Fruit fly (Drosophila melanogaster) whole organism, embryonic: ENCODE measurements around the gene CG11089.

Experiments used
- B-H1 ChIP-seq: fragments of 200-800 bp; sonication (Bioruptor generic); IDR thresholded peaks from 3 replicates; pipeline ENCODE4 v1.3.6; 2022; ENCODE audit warnings: missing biosample characterization, missing genetic modification characterization
- B-H2 ChIP-seq: fragments of 200-800 bp; sonication (Bioruptor generic); optimal IDR thresholded peaks from 2 replicates; lab custom pipeline; 2018; ENCODE audit warnings: missing biosample characterization, mild to moderate bottlenecking, missing genetic modification characterization
- CG1024 ChIP-seq: fragments of 200-800 bp; sonication (Bioruptor generic); IDR thresholded peaks from 2 replicates; pipeline ENCODE4 v1.3.6; 2022; ENCODE audit warnings: missing biosample characterization, missing genetic modification characterization
- CG10565 ChIP-seq: fragments of 200-800 bp; sonication (Bioruptor generic); optimal IDR thresholded peaks from 3 replicates; lab custom pipeline; 2016; ENCODE audit warnings: missing biosample characterization, mild to moderate bottlenecking, missing genetic modification characterization
- CG11085 ChIP-seq: fragments of 200-800 bp; sonication (Bioruptor generic); IDR thresholded peaks from 2 replicates; pipeline ENCODE4 v1.3.6; 2022; ENCODE audit warnings: missing biosample characterization, missing genetic modification characterization
- CG11398 ChIP-seq: fragments of 200-800 bp; sonication (Bioruptor generic); optimal IDR thresholded peaks from 2 replicates; lab custom pipeline; 2016; ENCODE audit warnings: missing biosample characterization, missing genetic modification characterization
- CG11504 ChIP-seq: fragments of 200-800 bp; sonication (Bioruptor generic); optimal IDR thresholded peaks from 3 replicates; lab custom pipeline; 2019; ENCODE audit warnings: missing biosample characterization, mild to moderate bottlenecking, missing genetic modification characterization, moderate library complexity
- CG11696 ChIP-seq: fragments of 200-800 bp; sonication (Bioruptor generic); IDR thresholded peaks from 2 replicates; pipeline ENCODE4 v1.3.6; 2022; ENCODE audit warnings: missing biosample characterization, missing genetic modification characterization
- CG12744 ChIP-seq: fragments of 200-800 bp; sonication (Bioruptor generic); optimal IDR thresholded peaks from 2 replicates; lab custom pipeline; 2016; ENCODE audit warnings: missing biosample characterization, missing genetic modification characterization
- CG12942 ChIP-seq: fragments of 200-800 bp; sonication (Bioruptor generic); optimal IDR thresholded peaks from 3 replicates; lab custom pipeline; 2016; ENCODE audit warnings: missing biosample characterization, missing genetic modification characterization
- CG15514 ChIP-seq: fragments of 200-800 bp; sonication (Bioruptor generic); optimal IDR thresholded peaks from 3 replicates; lab custom pipeline; 2017; ENCODE audit warnings: missing biosample characterization, missing genetic modification characterization, mild to moderate bottlenecking, moderate library complexity, missing genetic modification reagents
- CG16779 ChIP-seq: fragments of 200-800 bp; sonication (Bioruptor generic); IDR thresholded peaks from 2 replicates; pipeline ENCODE4 v1.3.6; 2022; ENCODE audit warnings: missing biosample characterization, missing genetic modification characterization
- CG17612 ChIP-seq: fragments of 200-800 bp; sonication (Bioruptor generic); IDR thresholded peaks from 2 replicates; pipeline ENCODE4 v1.3.6; 2022; ENCODE audit warnings: missing biosample characterization, missing genetic modification characterization
- CG18476 ChIP-seq: fragments of 200-800 bp; sonication (Bioruptor generic); optimal IDR thresholded peaks from 2 replicates; lab custom pipeline; 2016; ENCODE audit warnings: missing biosample characterization, mild to moderate bottlenecking, missing genetic modification characterization
- CG2129 ChIP-seq: fragments of 200-800 bp; sonication (Bioruptor generic); IDR thresholded peaks from 2 replicates; pipeline ENCODE4 v1.3.6; 2022; ENCODE audit warnings: missing biosample characterization, missing genetic modification characterization; ENCODE audit not compliant: partially characterized antibody
- CG3281 ChIP-seq: fragments of 200-800 bp; sonication (Bioruptor generic); optimal IDR thresholded peaks from 3 replicates; lab custom pipeline; 2017; ENCODE audit warnings: missing biosample characterization, mild to moderate bottlenecking, missing genetic modification characterization
- CG4404 ChIP-seq: fragments of 200-800 bp; sonication (Bioruptor generic); IDR thresholded peaks from 2 replicates; pipeline ENCODE4 v1.3.6; 2022; ENCODE audit warnings: missing biosample characterization, missing genetic modification characterization
- CG6175 ChIP-seq: fragments of 200-800 bp; sonication (Bioruptor generic); IDR thresholded peaks from 3 replicates; pipeline ENCODE4 v1.3.6; 2022; ENCODE audit warnings: missing biosample characterization, missing genetic modification characterization
- CG8924 ChIP-seq: fragments of 200-800 bp; optimal IDR thresholded peaks from 3 replicates; lab custom pipeline; 2019; ENCODE audit warnings: missing biosample characterization, mild to moderate bottlenecking, missing genetic modification characterization, moderate library complexity
- CG9727 ChIP-seq: fragments of 200-800 bp; sonication (Bioruptor generic); optimal IDR thresholded peaks from 3 replicates; lab custom pipeline; 2017; ENCODE audit warnings: missing biosample characterization, mild to moderate bottlenecking, missing genetic modification characterization
- CG9932 ChIP-seq: fragments of 200-800 bp; sonication (Bioruptor generic); IDR thresholded peaks from 2 replicates; pipeline ENCODE4 v1.3.6; 2022; ENCODE audit warnings: missing biosample characterization, missing genetic modification characterization
- CkIIα-i1 ChIP-seq: fragments of 200-800 bp; sonication (Bioruptor generic); IDR thresholded peaks from 2 replicates; pipeline ENCODE4 v1.3.6; 2022; ENCODE audit warnings: missing biosample characterization, missing genetic modification characterization
- CoRest ChIP-seq: fragments of 200-800 bp; sonication (Bioruptor generic); optimal IDR thresholded peaks from 3 replicates; lab custom pipeline; 2018; ENCODE audit warnings: missing biosample characterization, mild to moderate bottlenecking, missing genetic modification characterization, moderate library complexity
- Eip74EF ChIP-seq, 2 experiments: fragments of 200-800 bp in 1 of 2; fragments of >200 bp in 1 of 2; sonication (Bioruptor generic) in 1 of 2; optimal IDR thresholded peaks; 2 replicates each; lab custom pipeline; 2017 to 2019; ENCODE audit warnings: missing biosample characterization in 2 of 2, missing genetic modification characterization in 2 of 2, mild to moderate bottlenecking in 1 of 2, moderate library complexity in 1 of 2
- GATAe ChIP-seq: fragments of 200-800 bp; sonication (Bioruptor generic); conservative IDR thresholded peaks from 2 replicates; pipeline ENCODE4 v1.3.6; 2022; ENCODE audit warnings: missing biosample characterization, missing genetic modification characterization
- Hr39 ChIP-seq: fragments of >200 bp; optimal IDR thresholded peaks from 2 replicates; lab custom pipeline; 2017
- Lhr ChIP-seq: fragments of 200-800 bp; sonication (Bioruptor generic); optimal IDR thresholded peaks from 3 replicates; lab custom pipeline; 2017; ENCODE audit warnings: mild to moderate bottlenecking, missing biosample characterization, missing genetic modification reagents, missing genetic modification characterization
- Rfx ChIP-seq: fragments of 200-800 bp; sonication (Bioruptor generic); IDR thresholded peaks from 2 replicates; pipeline ENCODE4 v1.3.6; 2022; ENCODE audit warnings: missing biosample characterization, missing genetic modification characterization
- Rx ChIP-seq: fragments of 200-800 bp; sonication (Bioruptor generic); IDR thresholded peaks from 2 replicates; pipeline ENCODE4 v1.3.6; 2022; ENCODE audit warnings: missing biosample characterization, missing genetic modification characterization
- Sox102F ChIP-seq: fragments of 200-800 bp; sonication (Bioruptor generic); optimal IDR thresholded peaks from 2 replicates; lab custom pipeline; 2018; ENCODE audit warnings: missing biosample characterization, mild to moderate bottlenecking, missing genetic modification characterization, moderate library complexity
- Stat92E ChIP-seq, 3 experiments: fragments of >200 bp in 2 of 3; fragments of 200-800 bp in 1 of 3; sonication (Bioruptor generic) in 1 of 3; optimal IDR thresholded peaks; 2 replicates each; lab custom pipeline; 2017 to 2019; ENCODE audit warnings: missing biosample characterization in 3 of 3, missing genetic modification characterization in 3 of 3, mild to moderate bottlenecking in 1 of 3, moderate library complexity in 1 of 3
- Usf ChIP-seq: fragments of 200-800 bp; sonication (Bioruptor generic); optimal IDR thresholded peaks from 2 replicates; lab custom pipeline; 2017; ENCODE audit warnings: missing genotype, missing biosample characterization, missing genetic modification characterization
- az2 ChIP-seq: fragments of 200-800 bp; sonication (Bioruptor generic); optimal IDR thresholded peaks from 3 replicates; lab custom pipeline; 2016; ENCODE audit warnings: missing biosample characterization, missing genetic modification characterization
- bigmax ChIP-seq: fragments of 200-800 bp; sonication (Bioruptor generic); optimal IDR thresholded peaks from 2 replicates; lab custom pipeline; 2018; ENCODE audit warnings: missing biosample characterization, mild to moderate bottlenecking, missing genetic modification characterization
- chm ChIP-seq: fragments of 200-800 bp; sonication (Bioruptor generic); IDR thresholded peaks from 2 replicates; pipeline ENCODE4 v1.3.6; 2022; ENCODE audit warnings: missing biosample characterization, missing genetic modification characterization
- crol ChIP-seq: fragments of 200-800 bp; sonication (Bioruptor generic); IDR thresholded peaks from 2 replicates; pipeline ENCODE4 v1.3.6; 2022; ENCODE audit warnings: missing biosample characterization, missing genetic modification characterization
- dan ChIP-seq: fragments of 200-800 bp; sonication (Bioruptor generic); IDR thresholded peaks from 2 replicates; pipeline ENCODE4 v1.3.6; 2022; ENCODE audit warnings: missing biosample characterization, missing genetic modification characterization
- h ChIP-seq: fragments of >200 bp; optimal IDR thresholded peaks from 2 replicates; lab custom pipeline; 2017
- hbn ChIP-seq: fragments of 200-800 bp; sonication (Bioruptor generic); IDR thresholded peaks from 2 replicates; pipeline ENCODE4 v1.3.6; 2022; ENCODE audit warnings: missing biosample characterization, missing genetic modification characterization; ENCODE audit not compliant: partially characterized antibody
- jumu ChIP-seq: fragments of 200-800 bp; sonication (Bioruptor generic); optimal IDR thresholded peaks from 3 replicates; lab custom pipeline; 2016; ENCODE audit warnings: missing biosample characterization, missing genetic modification characterization
- kni ChIP-seq: fragments of 200-800 bp; sonication (Bioruptor generic); optimal IDR thresholded peaks from 3 replicates; lab custom pipeline; 2017; ENCODE audit warnings: mild to moderate bottlenecking, missing biosample characterization, missing genetic modification reagents, missing genetic modification characterization
- onecut ChIP-seq: fragments of 200-800 bp; sonication (Bioruptor generic); IDR thresholded peaks from 2 replicates; pipeline ENCODE4 v1.3.6; 2022; ENCODE audit warnings: missing biosample characterization, missing genetic modification characterization
- pnt ChIP-seq: fragments of 200-800 bp; sonication (Bioruptor generic); optimal IDR thresholded peaks from 3 replicates; lab custom pipeline; 2016; ENCODE audit warnings: missing biosample characterization, missing genetic modification characterization
- ro ChIP-seq: fragments of 200-800 bp; sonication (Bioruptor generic); IDR thresholded peaks from 2 replicates; pipeline ENCODE4 v1.3.6; 2022; ENCODE audit warnings: missing biosample characterization, missing genetic modification characterization
- row ChIP-seq: fragments of 200-800 bp; sonication (Bioruptor generic); IDR thresholded peaks from 3 replicates; pipeline ENCODE4 v1.3.6; 2022; ENCODE audit warnings: missing biosample characterization, missing genetic modification characterization
- sd ChIP-seq: fragments of 200-800 bp; sonication (Bioruptor generic); optimal IDR thresholded peaks from 3 replicates; lab custom pipeline; 2018; ENCODE audit warnings: missing biosample characterization, mild to moderate bottlenecking, missing genetic modification characterization, moderate library complexity
- seq ChIP-seq: fragments of 200-800 bp; sonication (Bioruptor generic); IDR thresholded peaks from 2 replicates; pipeline ENCODE4 v1.3.6; 2022; ENCODE audit warnings: missing biosample characterization, missing genetic modification characterization
- stc ChIP-seq: fragments of 200-800 bp; sonication (Bioruptor generic); IDR thresholded peaks from 2 replicates; pipeline ENCODE4 v1.3.6; 2022; ENCODE audit warnings: missing biosample characterization, missing genetic modification characterization
- zen ChIP-seq: fragments of 200-800 bp; sonication (Bioruptor generic); optimal IDR thresholded peaks from 3 replicates; lab custom pipeline; 2018; ENCODE audit warnings: missing biosample characterization, mild to moderate bottlenecking, missing genetic modification characterization, moderate library complexity

CG11089 gene

DNA sequence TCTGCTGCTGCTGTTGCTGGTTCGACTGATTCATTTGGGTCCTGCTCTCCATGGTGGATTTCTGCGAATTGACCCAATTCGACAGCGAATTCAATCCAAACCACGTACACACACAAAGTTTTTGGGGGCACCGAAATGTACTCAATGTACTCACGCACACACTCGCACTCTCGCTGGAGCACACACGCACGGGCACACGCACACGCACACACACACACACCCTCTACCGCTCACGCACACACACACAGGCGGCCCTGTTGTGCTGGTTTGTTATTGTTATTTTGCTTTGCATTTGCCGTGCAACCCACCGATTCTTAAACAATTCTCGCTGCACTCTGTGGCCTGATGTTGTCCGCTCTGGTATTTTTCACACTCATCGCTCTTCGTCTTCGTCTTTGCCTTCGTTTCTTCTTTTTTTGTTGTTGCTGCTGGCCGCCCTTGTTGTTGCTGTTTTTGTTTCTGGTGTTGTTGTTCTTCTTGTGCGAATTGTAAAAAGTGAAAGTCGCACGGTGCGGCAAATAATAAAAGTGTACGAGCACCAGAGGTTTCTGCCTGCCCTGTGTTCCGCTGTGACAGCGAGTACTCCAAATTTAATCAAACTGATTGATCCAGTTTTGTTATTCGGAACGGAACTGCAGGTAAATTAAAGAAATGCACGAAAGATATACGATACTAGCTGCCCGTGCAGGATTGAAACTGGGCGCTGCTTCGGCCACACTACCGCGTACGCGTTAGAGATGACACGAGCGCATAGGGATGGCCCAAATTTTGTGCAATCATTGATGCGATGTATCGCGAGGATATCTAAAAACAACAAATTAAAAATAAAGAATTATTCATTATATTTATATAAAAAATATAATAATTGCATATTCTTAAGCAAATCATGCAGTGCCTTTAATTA is 654 bp upstream of the CG11089 start, which contains the start of gene CG3744 (continued):
- peak; percentile 82 for TF ChIP-seq pnt
- TF ChIP-seq row (GFP tag; lab: Robert Waterston, UW): peak; percentile 98
- peak; percentile 88 for TF ChIP-seq CG11504 (tag; lab: Kevin White, UChicago)
- peak; percentile 94 for TF ChIP-seq CG2129
- TF ChIP-seq crol (GFP tag; lab: Robert Waterston, UW): peak; percentile 44; the same call in 1 of the 2 replicates
- peak; percentile 77 for TF ChIP-seq GATAe (GFP tag; lab: Robert Waterston, UW)
- peak; percentile 60 for TF ChIP-seq CG12744
- TF ChIP-seq CG9932 (GFP tag; lab: Robert Waterston, UW): peak; percentile 99
- TF ChIP-seq CG15514: peak; percentile 88
- peak; percentile 41 for TF ChIP-seq sd (tag; lab: Kevin White, UChicago)
- TF ChIP-seq Lhr: peak; percentile 92
- no peak for TF ChIP-seq Stat92E (GFP tag; optimal IDR thresholded peaks at IDR 0.05; lab: Kevin White, UChicago)
- TF ChIP-seq kni: peak; percentile 80
- peak; percentile 89 for TF ChIP-seq CG4404 (GFP tag; lab: Robert Waterston, UW)
- peak; percentile 97 for TF ChIP-seq hbn (GFP tag; lab: Robert Waterston, UW)
- peak; percentile 92 for TF ChIP-seq CG6175
- TF ChIP-seq CG11696 (GFP tag; lab: Robert Waterston, UW): peak; percentile 81
- peak; percentile 88 for TF ChIP-seq CG9727
- peak; percentile 90 for TF ChIP-seq CG3281 (GFP tag; lab: Kevin White, UChicago)
- peak; percentile 27 for TF ChIP-seq CG11398 (GFP tag; lab: Kevin White, UChicago)
- peak; percentile 95 for TF ChIP-seq B-H2 (GFP tag; lab: Kevin White, UChicago)
- TF ChIP-seq jumu (GFP tag; lab: Kevin White, UChicago): peak; percentile 67
- TF ChIP-seq az2 (GFP tag; lab: Kevin White, UChicago): peak; percentile 90
- peak; percentile 90 for TF ChIP-seq Sox102F (GFP tag; lab: Kevin White, UChicago)
- no peak for TF ChIP-seq h
- TF ChIP-seq CG8924: peak; percentile 90
- peak; percentile 85 for TF ChIP-seq stc (GFP tag; lab: Robert Waterston, UW)
- TF ChIP-seq Rx: peak; percentile 90
- no peak for TF ChIP-seq bigmax (GFP tag; lab: Kevin White, UChicago)
- peak; percentile 85 for TF ChIP-seq Usf (GFP tag; lab: Kevin White, UChicago)
- peak; percentile 82 for TF ChIP-seq seq (GFP tag; lab: Robert Waterston, UW)
- peak; percentile 83 for TF ChIP-seq CG16779 (GFP tag; lab: Robert Waterston, UW)
- peak; percentile 34; the same call in 1 of the 2 replicates for TF ChIP-seq dan (GFP tag; lab: Robert Waterston, UW)
- peak; percentile 85 for TF ChIP-seq CG1024 (GFP tag; lab: Robert Waterston, UW)
- TF ChIP-seq CkIIα-i1: 0 out of 2 replicates have a peak, but pooled peaks have one; percentile 52
- TF ChIP-seq CG12942: peak; percentile 87
- peak; percentile 14 for TF ChIP-seq CG10565 (GFP tag; lab: Kevin White, UChicago)
- peak; percentile 93 for TF ChIP-seq chm (GFP tag; lab: Robert Waterston, UW)
- TF ChIP-seq zen (tag; lab: Kevin White, UChicago): peak; percentile 79
- TF ChIP-seq Eip74EF (GFP tag; optimal IDR thresholded peaks at IDR 0.05; lab: Kevin White, UChicago): peak in 1 of 2 experiments; percentile 65
- TF ChIP-seq CG18476 (GFP tag; lab: Kevin White, UChicago): peak; percentile 71
- peak; percentile 93 for TF ChIP-seq CoRest
- TF ChIP-seq ro (GFP tag; lab: Robert Waterston, UW): peak; percentile 90
- TF ChIP-seq Rfx (GFP tag; lab: Robert Waterston, UW): peak; percentile 99
- TF ChIP-seq B-H1 (GFP tag; lab: Robert Waterston, UW): peak; percentile 92
- TF ChIP-seq CG17612 (GFP tag; lab: Robert Waterston, UW): peak; percentile 87
- peak; percentile 88 for TF ChIP-seq onecut (GFP tag; lab: Robert Waterston, UW)
- TF ChIP-seq Hr39: peak; percentile 94
- TF ChIP-seq CG11085 (GFP tag; lab: Robert Waterston, UW): peak; percentile 94
